Worm (Caenorhabditis elegans) whole organism, midembryonic: Measurements from ENCODE around the gene Y17G7B.23.

Experiments
- T22C8.4 ChIP-seq: fragments of 200-800 bp; sonication (Bioruptor generic); IDR thresholded peaks from 2 replicates; pipeline ENCODE4 v1.3.6; 2022; ENCODE audit warnings: missing genetic modification characterization, missing compliant biosample characterization
- klf-2 ChIP-seq: fragments of 200-800 bp; sonication (Bioruptor generic); conservative IDR thresholded peaks from 2 replicates; pipeline ENCODE4 v1.3.6; 2022; ENCODE audit warnings: missing genetic modification reagents, missing genetic modification characterization, missing compliant biosample characterization
- med-1 ChIP-seq: sonication (generic microtip); optimal IDR thresholded peaks from 2 replicates; lab custom pipeline; 2017; ENCODE audit warnings: missing genetic modification characterization, mild to moderate bottlenecking, missing compliant biosample characterization, antibody characterized with exemption, missing genetic modification reagents; ENCODE audit not compliant: insufficient read depth
- ztf-29 ChIP-seq: fragments of 200-800 bp; sonication (Bioruptor generic); IDR thresholded peaks from 2 replicates; pipeline ENCODE4 v1.3.6; 2022; ENCODE audit warnings: missing genetic modification reagents, missing genetic modification characterization, missing compliant biosample characterization

DNA sequence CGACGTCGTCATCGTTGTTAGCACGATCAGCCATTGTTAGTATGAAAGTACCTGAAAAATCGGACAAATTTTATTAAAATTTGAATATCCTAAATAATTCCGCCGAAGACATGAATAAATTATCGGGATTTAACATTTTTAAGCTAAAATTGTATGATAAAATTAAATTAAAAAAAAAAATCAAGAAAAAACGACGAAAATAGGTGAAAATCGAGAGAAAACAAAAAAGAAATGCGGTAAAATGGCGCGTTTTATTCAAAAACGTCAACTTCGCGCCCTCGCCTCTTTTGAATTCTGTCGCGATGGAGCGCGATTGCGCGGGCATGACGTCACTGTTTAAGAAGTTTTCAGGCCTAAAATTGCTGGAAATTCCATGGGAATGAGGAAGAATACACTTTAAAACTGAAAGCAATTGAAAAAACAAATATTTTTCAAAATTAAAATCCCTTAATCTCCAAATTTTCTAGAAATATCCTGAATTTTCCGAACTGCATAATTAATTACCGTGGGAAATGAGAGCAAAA lies 7.6 kb downstream of the Y17G7B.23 start, which contains the start of gene mcm-2:
- TF ChIP-seq klf-2 (GFP tag; lab: Robert Waterston, UW) (no peak), med-1 (GFP tag; lab: Kevin White, UChicago) (no peak), ztf-29 (GFP tag; lab: Robert Waterston, UW) (no peak), T22C8.4 (GFP tag; lab: Robert Waterston, UW) (no peak)
